Fruit fly (Drosophila melanogaster): Measurements from ENCODE around the gene CG4452.

DNA sequence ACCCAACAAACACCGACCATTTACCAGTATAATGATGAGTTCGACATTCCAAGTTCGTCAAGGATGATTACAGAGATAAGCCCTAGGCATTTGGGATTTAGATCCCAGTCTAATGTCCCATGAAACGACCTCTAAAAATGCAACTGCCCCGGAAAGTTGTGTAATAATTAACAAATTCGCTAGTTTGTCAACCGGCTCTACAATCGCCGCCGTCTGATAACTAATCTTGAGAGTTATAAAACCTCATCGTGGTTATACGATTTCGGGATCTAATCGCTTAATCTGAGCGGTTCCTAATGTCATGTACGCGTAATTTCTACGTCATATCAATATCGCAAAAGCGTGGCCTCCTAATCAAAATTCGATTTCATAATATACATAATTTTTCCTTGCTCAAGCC is 11.6 kb upstream of the CG4452 start:
- no peak for TF ChIP-seq woc (GFP tag; optimal IDR thresholded peaks at IDR 0.05)
- TF ChIP-seq pan (optimal IDR thresholded peaks at IDR 0.05) = no peak
- TF ChIP-seq sv (GFP tag; optimal IDR thresholded peaks at IDR 0.05) = no peak
- no peak for TF ChIP-seq br (GFP tag; optimal IDR thresholded peaks at IDR 0.05)
- no peak for TF ChIP-seq Hr78 (GFP tag; optimal IDR thresholded peaks at IDR 0.05)
- no peak for TF ChIP-seq Dfd (GFP tag; optimal IDR thresholded peaks at IDR 0.05)
- TF ChIP-seq psq (GFP tag; optimal IDR thresholded peaks at IDR 0.05) = no peak
- no peak for TF ChIP-seq fru (GFP tag; optimal IDR thresholded peaks at IDR 0.05)
- no peak for TF ChIP-seq Myc (optimal IDR thresholded peaks at IDR 0.05)
- no peak for TF ChIP-seq foxo (GFP tag; optimal IDR thresholded peaks at IDR 0.05)
- TF ChIP-seq OdsH (GFP tag; optimal IDR thresholded peaks at IDR 0.05) = no peak
- no peak for TF ChIP-seq dmrt93B (GFP tag; optimal IDR thresholded peaks at IDR 0.05)
